Worm (Caenorhabditis elegans) whole organism, young adult: Measurements from ENCODE around the gene taf-11.1.

ENCODE experiments used
- F37B4.10 ChIP-seq: fragments of 200-800 bp; sonication (Bioruptor generic); IDR thresholded peaks from 2 replicates; pipeline ENCODE4 v1.3.6; 2022; ENCODE audit warnings: missing genetic modification characterization, missing compliant biosample characterization
- snpc-4 ChIP-seq, 5 experiments: fragments of 150-350 bp in 1 of 5; sonication (generic microtip) in 4 of 5; optimal IDR thresholded peaks; 2 replicates each; lab custom pipeline; 2014 to 2018; ENCODE audit warnings: missing genetic modification characterization in 5 of 5, missing biosample characterization in 3 of 5, antibody characterized with exemption in 2 of 5, mild to moderate bottlenecking in 2 of 5, missing compliant biosample characterization in 2 of 5, missing genotype in 2 of 5, moderate library complexity in 2 of 5, missing genetic modification reagents in 1 of 5

DNA sequence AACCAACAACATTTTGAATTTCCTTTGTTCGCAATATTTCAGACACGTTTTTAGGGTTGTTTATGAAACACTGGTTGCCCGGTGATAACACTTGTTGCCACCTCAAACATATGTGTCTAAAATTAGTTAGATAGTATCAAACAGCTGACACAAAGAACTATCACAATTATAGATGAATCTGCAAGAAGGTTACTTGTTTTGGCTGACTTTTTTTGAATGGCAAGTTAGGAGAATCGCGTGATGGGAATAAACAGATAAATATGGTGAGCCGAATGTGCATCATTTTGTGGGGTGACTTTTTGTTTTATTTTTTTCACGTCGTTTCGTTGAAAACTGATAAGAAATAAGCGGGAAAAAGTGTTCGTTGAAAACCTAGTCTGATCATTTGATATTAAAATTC is 9.8 kb upstream of the taf-11.1 start:
- TF ChIP-seq snpc-4 (GFP tag; optimal IDR thresholded peaks at IDR 0.05; lab: Kevin White, UChicago) (no peak), snpc-4 (tag; optimal IDR thresholded peaks at IDR 0.05; lab: Kevin White, UChicago) (no peak), F37B4.10 (GFP tag; lab: Robert Waterston, UW) (no peak)
